Worm (Caenorhabditis elegans) whole organism, L4/young adult: ENCODE data around the gene F35A5.1.

Experiments
- W03F9.2 ChIP-seq: fragments of 150-350 bp; optimal IDR thresholded peaks from 2 replicates; lab custom pipeline; 2014; ENCODE audit warnings: missing biosample characterization, missing genetic modification characterization
- dao-5 ChIP-seq: sonication (generic microtip); optimal IDR thresholded peaks from 2 replicates; lab custom pipeline; 2016; ENCODE audit warnings: missing genotype, missing genetic modification characterization, moderate library complexity, missing compliant biosample characterization
- him-1 ChIP-seq: sonication (generic microtip); optimal IDR thresholded peaks from 2 replicates; lab custom pipeline; 2016; ENCODE audit warnings: missing genotype, missing genetic modification reagents, missing genetic modification characterization, missing compliant biosample characterization

DNA sequence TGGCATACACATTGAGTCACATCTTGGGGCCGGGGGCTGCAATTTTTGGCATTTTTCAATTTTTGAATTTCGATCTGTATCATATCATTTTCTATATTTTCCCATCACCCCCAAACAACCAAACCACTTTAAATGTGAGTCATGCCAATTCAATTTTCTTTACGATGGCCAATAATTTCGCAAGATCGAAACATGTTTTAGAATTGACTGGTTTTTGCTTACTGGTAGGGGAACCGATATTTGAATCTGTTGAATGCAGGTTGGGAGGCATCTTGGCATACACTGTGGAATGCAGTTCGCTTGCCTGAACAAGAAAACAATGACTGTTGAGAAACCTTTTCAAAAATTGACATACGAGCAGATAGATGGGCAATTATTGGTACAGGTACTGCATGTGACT lies 16.2 kb upstream of the F35A5.1 start:
- TF ChIP-seq dao-5 (tag; lab: Kevin White, UChicago) (no peak), him-1 (tag; lab: Kevin White, UChicago) (no peak), W03F9.2 (tag; lab: Kevin White, UChicago) (no peak)
